Fruit fly (Drosophila melanogaster): ENCODE data around the gene CG6204.

The CG6204 gene

dm6 chr3R:24162774-24163555 is 30.7 kb upstream of the CG6204 start, which contains the start of gene mRpS24:
Gene mRpS24 (minus strand): TSS chr3R:24163545.
- no peak for TF ChIP-seq Blimp-1 (GFP tag; optimal IDR thresholded peaks at IDR 0.05)
- TF ChIP-seq CG8290 (GFP tag; optimal IDR thresholded peaks at IDR 0.05) = no peak
- no peak for TF ChIP-seq CG8290 (tag; optimal IDR thresholded peaks at IDR 0.05)
- no peak for TF ChIP-seq cad (GFP tag; optimal IDR thresholded peaks at IDR 0.05)
- TF ChIP-seq Optix (GFP tag; IDR thresholded peaks at IDR 0.05) = no peak
- peak in 1 of 2 experiments; percentile 88 for TF ChIP-seq crp (GFP tag; optimal IDR thresholded peaks at IDR 0.05)
- TF ChIP-seq CG9215 (GFP tag; IDR thresholded peaks at IDR 0.05) = no peak
- TF ChIP-seq MBD-R2 (GFP tag; IDR thresholded peaks at IDR 0.05) = peak; percentile 67
- TF ChIP-seq usp (GFP tag; optimal IDR thresholded peaks at IDR 0.05) = no peak
- TF ChIP-seq sna (GFP tag; IDR thresholded peaks at IDR 0.05; ENCODE audit: partially characterized antibody) = peak; percentile 72
- no peak for TF ChIP-seq salm (tag; optimal IDR thresholded peaks at IDR 0.05)
- no peak for TF ChIP-seq sens (GFP tag)
- TF ChIP-seq ftz-f1 (GFP tag; optimal IDR thresholded peaks at IDR 0.05) = no peak
- TF ChIP-seq CG6765 (GFP tag; optimal IDR thresholded peaks at IDR 0.05) = no peak
- 0 out of 2 replicates have a peak, but pooled peaks have one; percentile 58 for TF ChIP-seq hbn (GFP tag; IDR thresholded peaks at IDR 0.05; ENCODE audit: partially characterized antibody)
- peak; percentile 32 for TF ChIP-seq YL-1 (GFP tag; optimal IDR thresholded peaks at IDR 0.05)
- TF ChIP-seq tna (GFP tag; IDR thresholded peaks at IDR 0.05; ENCODE audit: partially characterized antibody) = no peak
- TF ChIP-seq rib (GFP tag; IDR thresholded peaks at IDR 0.05) = no peak
- TF ChIP-seq CG12659 (GFP tag; optimal IDR thresholded peaks at IDR 0.05) = no peak
- TF ChIP-seq CG7786 (GFP tag; optimal IDR thresholded peaks at IDR 0.05) = no peak
- peak; percentile 94 for TF ChIP-seq Elba2 (GFP tag; optimal IDR thresholded peaks at IDR 0.05)
- TF ChIP-seq da (GFP tag; optimal IDR thresholded peaks at IDR 0.05) = no peak
- no peak for TF ChIP-seq Side (GFP tag; optimal IDR thresholded peaks at IDR 0.05)
- no peak for TF ChIP-seq run (tag; optimal IDR thresholded peaks at IDR 0.05)
- TF ChIP-seq CG10209 (GFP tag; optimal IDR thresholded peaks at IDR 0.05) = no peak
- TF ChIP-seq Dip3 (GFP tag; optimal IDR thresholded peaks at IDR 0.05) = no peak
- no peak for TF ChIP-seq ara (GFP tag; IDR thresholded peaks at IDR 0.05)
- TF ChIP-seq nerfin-2 (GFP tag; IDR thresholded peaks at IDR 0.05; ENCODE audit: partially characterized antibody) = no peak; the same call in 1 of the 2 replicates
- TF ChIP-seq CG3407 (GFP tag; optimal IDR thresholded peaks at IDR 0.05) = no peak
- TF ChIP-seq vvl (GFP tag; IDR thresholded peaks at IDR 0.05) = no peak
- TF ChIP-seq dati (GFP tag; IDR thresholded peaks at IDR 0.05) = no peak
- TF ChIP-seq CG14710 (tag; optimal IDR thresholded peaks at IDR 0.05) = no peak
- TF ChIP-seq Pdp1 (GFP tag; optimal IDR thresholded peaks at IDR 0.05) = peak in 1 of 2 experiments; percentile 97
- no peak for TF ChIP-seq stc (GFP tag; IDR thresholded peaks at IDR 0.05)
- no peak for TF ChIP-seq Ptx1 (GFP tag; IDR thresholded peaks at IDR 0.05)
- no peak for TF ChIP-seq disco-r (GFP tag; optimal IDR thresholded peaks at IDR 0.05)
- no peak for TF ChIP-seq CG4617 (GFP tag; optimal IDR thresholded peaks at IDR 0.05; ENCODE audit: borderline replicate concordance)
- TF ChIP-seq CG12391 (tag; optimal IDR thresholded peaks at IDR 0.05) = no peak
- TF ChIP-seq sqz (GFP tag; optimal IDR thresholded peaks at IDR 0.05) = no peak
- TF ChIP-seq Ssrp (tag; optimal IDR thresholded peaks at IDR 0.05) = no peak
- TF ChIP-seq cas (GFP tag; IDR thresholded peaks at IDR 0.05) = no peak
- TF ChIP-seq chm (GFP tag; IDR thresholded peaks at IDR 0.05) = no peak
- no peak for TF ChIP-seq Deaf1 (tag; optimal IDR thresholded peaks at IDR 0.05)
- no peak for TF ChIP-seq CG3065 (GFP tag; optimal IDR thresholded peaks at IDR 0.05)
- no peak for TF ChIP-seq ac (GFP tag; optimal IDR thresholded peaks at IDR 0.05)
- TF ChIP-seq CG2120 (GFP tag; optimal IDR thresholded peaks at IDR 0.05) = no peak
- no peak for TF ChIP-seq az2 (GFP tag; optimal IDR thresholded peaks at IDR 0.05)
- no peak for TF ChIP-seq CG8388 (GFP tag; optimal IDR thresholded peaks at IDR 0.05)
- no peak for TF ChIP-seq ind (GFP tag; optimal IDR thresholded peaks at IDR 0.05)
- no peak for TF ChIP-seq sug (tag; optimal IDR thresholded peaks at IDR 0.05)
